Worm (Caenorhabditis elegans) whole organism, L2 larva: ENCODE results near the gene C18A3.7.

ENCODE experiments used
- R02D3.7 ChIP-seq: fragments of 150-350 bp; optimal IDR thresholded peaks from 2 replicates; lab custom pipeline; 2014; ENCODE audit warnings: missing biosample characterization, missing genetic modification characterization
- ZK546.5 ChIP-seq: sonication (generic microtip); optimal IDR thresholded peaks from 2 replicates; lab custom pipeline; 2017; ENCODE audit warnings: missing biosample characterization, missing genetic modification characterization
- ama-1 ChIP-seq: fragments of 150-350 bp; optimal IDR thresholded peaks from 2 replicates; lab custom pipeline; 2018; ENCODE audit warnings: inconsistent platforms
- fos-1 ChIP-seq: fragments of 150-350 bp; optimal IDR thresholded peaks from 2 replicates; lab custom pipeline; 2014; ENCODE audit warnings: missing biosample characterization, missing genetic modification characterization
- nhr-237 ChIP-seq: fragments of 150-350 bp; optimal IDR thresholded peaks from 2 replicates; lab custom pipeline; 2014; ENCODE audit warnings: missing biosample characterization, missing genetic modification characterization
- skn-1 ChIP-seq: sonication (generic microtip); optimal IDR thresholded peaks from 2 replicates; lab custom pipeline; 2017; ENCODE audit warnings: missing biosample characterization, missing genetic modification characterization
- ztf-4 ChIP-seq: fragments of 150-350 bp; optimal IDR thresholded peaks from 2 replicates; lab custom pipeline; 2014; ENCODE audit warnings: missing biosample characterization, missing genetic modification characterization

DNA sequence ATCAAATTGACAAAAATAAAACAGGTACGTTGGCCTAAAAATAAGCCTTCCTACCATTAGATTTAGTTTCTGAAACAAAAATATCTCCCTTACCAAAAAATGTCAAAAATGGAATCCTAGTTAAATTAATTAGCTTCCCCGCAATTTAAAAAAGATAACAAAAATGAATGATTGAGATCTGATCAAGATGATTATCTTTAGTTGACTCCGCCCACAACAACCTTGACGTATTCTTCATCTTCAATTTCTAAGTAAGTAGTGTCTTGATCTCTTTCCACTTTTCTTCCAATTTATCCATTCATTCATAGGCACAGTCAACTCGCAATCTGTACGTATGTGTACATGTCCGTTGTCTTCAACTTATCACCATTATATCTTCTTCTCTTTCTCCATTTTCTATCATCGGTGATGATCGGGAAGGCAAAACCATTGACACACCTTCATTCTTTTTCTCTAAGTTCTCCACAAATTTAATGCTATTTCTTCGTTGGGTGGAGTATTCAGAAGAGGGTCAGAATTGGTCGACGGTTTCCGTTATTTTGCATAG is 38.1 kb upstream of the C18A3.7 start:
- no peak for TF ChIP-seq ama-1
- TF ChIP-seq fos-1 (tag; lab: Kevin White, UChicago) = no peak
- TF ChIP-seq nhr-237 (tag; lab: Kevin White, UChicago) = no peak
- no peak for TF ChIP-seq R02D3.7 (tag; lab: Kevin White, UChicago)
- TF ChIP-seq skn-1 = no peak
- TF ChIP-seq ztf-4 (tag; lab: Kevin White, UChicago) = no peak
- TF ChIP-seq ZK546.5 (tag; lab: Kevin White, UChicago) = no peak
